Fruit fly (Drosophila melanogaster) whole organism, embryonic: ENCODE results near the gene CG12241.

Source experiments
- Atf3 ChIP-seq: fragments of 200-800 bp; sonication (Bioruptor generic); optimal IDR thresholded peaks from 3 replicates; lab custom pipeline; 2016; ENCODE audit warnings: missing biosample characterization, missing genetic modification characterization
- CG12071 ChIP-seq: fragments of 200-800 bp; sonication (Bioruptor generic); optimal IDR thresholded peaks from 3 replicates; lab custom pipeline; 2018; ENCODE audit warnings: missing biosample characterization, mild to moderate bottlenecking, missing genetic modification characterization
- CG12104 ChIP-seq: fragments of 200-800 bp; sonication (Bioruptor generic); optimal IDR thresholded peaks from 3 replicates; lab custom pipeline; 2016; ENCODE audit warnings: missing biosample characterization, missing genetic modification characterization
- CG12155 ChIP-seq: fragments of 200-800 bp; sonication (Bioruptor generic); optimal IDR thresholded peaks from 3 replicates; lab custom pipeline; 2016; ENCODE audit warnings: missing biosample characterization, missing genetic modification characterization
- CG12219 ChIP-seq: fragments of 200-800 bp; sonication (Bioruptor generic); optimal IDR thresholded peaks from 3 replicates; lab custom pipeline; 2018; ENCODE audit warnings: missing biosample characterization, mild to moderate bottlenecking, missing genetic modification characterization
- CG12744 ChIP-seq: fragments of 200-800 bp; sonication (Bioruptor generic); optimal IDR thresholded peaks from 2 replicates; lab custom pipeline; 2016; ENCODE audit warnings: missing biosample characterization, missing genetic modification characterization
- CG13123 ChIP-seq: fragments of 200-800 bp; sonication (Bioruptor generic); optimal IDR thresholded peaks from 2 replicates; lab custom pipeline; 2016; ENCODE audit warnings: missing biosample characterization, missing genetic modification characterization
- CG15514 ChIP-seq: fragments of 200-800 bp; sonication (Bioruptor generic); optimal IDR thresholded peaks from 3 replicates; lab custom pipeline; 2017; ENCODE audit warnings: missing biosample characterization, missing genetic modification characterization, mild to moderate bottlenecking, moderate library complexity, missing genetic modification reagents
- CG17186 ChIP-seq: fragments of 200-800 bp; sonication (Bioruptor generic); optimal IDR thresholded peaks from 3 replicates; lab custom pipeline; 2017; ENCODE audit warnings: missing biosample characterization, missing genetic modification reagents, missing genetic modification characterization
- CG2875 ChIP-seq: fragments of 200-800 bp; sonication (Bioruptor generic); optimal IDR thresholded peaks from 2 replicates; lab custom pipeline; 2017; ENCODE audit warnings: missing biosample characterization, mild to moderate bottlenecking, missing genetic modification characterization, missing genetic modification reagents
- CG31224 ChIP-seq: fragments of 200-800 bp; sonication (Bioruptor generic); IDR thresholded peaks from 2 replicates; pipeline ENCODE4 v1.3.6; 2022; ENCODE audit warnings: missing biosample characterization, missing genetic modification characterization
- CG6654 ChIP-seq: fragments of 200-800 bp; sonication (Bioruptor generic); optimal IDR thresholded peaks from 2 replicates; lab custom pipeline; 2017; ENCODE audit warnings: missing biosample characterization, mild to moderate bottlenecking, missing genetic modification characterization
- CG6765 ChIP-seq: fragments of 200-800 bp; sonication (Bioruptor generic); optimal IDR thresholded peaks from 3 replicates; lab custom pipeline; 2017; ENCODE audit warnings: missing biosample characterization, mild to moderate bottlenecking, missing genetic modification characterization
- CG7556 ChIP-seq: fragments of 200-800 bp; sonication (Bioruptor generic); optimal IDR thresholded peaks from 2 replicates; lab custom pipeline; 2017; ENCODE audit warnings: missing biosample characterization, mild to moderate bottlenecking, missing genetic modification characterization
- CG7987 ChIP-seq: fragments of 200-800 bp; sonication (Bioruptor generic); optimal IDR thresholded peaks from 2 replicates; lab custom pipeline; 2018; ENCODE audit warnings: missing biosample characterization, mild to moderate bottlenecking, missing genetic modification characterization, moderate library complexity
- CG8089 ChIP-seq: fragments of 200-800 bp; sonication (Bioruptor generic); optimal IDR thresholded peaks from 3 replicates; lab custom pipeline; 2016; ENCODE audit warnings: missing biosample characterization, missing genetic modification characterization
- CG9215 ChIP-seq: fragments of 200-800 bp; sonication (Bioruptor generic); IDR thresholded peaks from 2 replicates; pipeline ENCODE4 v1.3.6; 2022; ENCODE audit warnings: missing biosample characterization, missing genetic modification characterization
- D19A ChIP-seq: fragments of 200-800 bp; optimal IDR thresholded peaks from 3 replicates; lab custom pipeline; 2019; ENCODE audit warnings: missing biosample characterization, mild to moderate bottlenecking, missing genetic modification characterization, moderate library complexity
- Dad ChIP-seq: fragments of 200-800 bp; sonication (Bioruptor generic); optimal IDR thresholded peaks from 3 replicates; lab custom pipeline; 2016; ENCODE audit warnings: missing biosample characterization, missing genetic modification characterization
- Ets97D ChIP-seq: fragments of 200-800 bp; sonication (Bioruptor generic); optimal IDR thresholded peaks from 3 replicates; lab custom pipeline; 2016; ENCODE audit warnings: missing biosample characterization, missing genetic modification characterization
- H2.0 ChIP-seq: fragments of 200-800 bp; sonication (Bioruptor generic); IDR thresholded peaks from 2 replicates; pipeline ENCODE4 v1.3.6; 2022; ENCODE audit warnings: missing biosample characterization, missing genetic modification characterization
- Hr3 ChIP-seq: fragments of 200-800 bp; sonication (Bioruptor generic); optimal IDR thresholded peaks from 3 replicates; lab custom pipeline; 2016; ENCODE audit warnings: missing biosample characterization, missing genetic modification characterization
- Med ChIP-seq: fragments of 200-800 bp; sonication (Bioruptor generic); peaks from one replicate; lab custom pipeline; 2016; ENCODE audit warnings: missing biosample characterization, missing genetic modification characterization, mild to moderate bottlenecking, inconsistent platforms, moderate library complexity
- NC2α ChIP-seq: fragments of 200-800 bp; sonication (Bioruptor generic); optimal IDR thresholded peaks from 2 replicates; lab custom pipeline; 2016; ENCODE audit warnings: missing biosample characterization, missing genetic modification characterization
- Oaz ChIP-seq: fragments of 200-800 bp; sonication (Bioruptor generic); IDR thresholded peaks from 2 replicates; pipeline ENCODE4 v1.3.6; 2022; ENCODE audit warnings: missing biosample characterization, missing genetic modification characterization
- Stat92E ChIP-seq, 3 experiments: fragments of >200 bp in 2 of 3; fragments of 200-800 bp in 1 of 3; sonication (Bioruptor generic) in 1 of 3; optimal IDR thresholded peaks; 2 replicates each; lab custom pipeline; 2017 to 2019; ENCODE audit warnings: missing biosample characterization in 3 of 3, missing genetic modification characterization in 3 of 3, mild to moderate bottlenecking in 1 of 3, moderate library complexity in 1 of 3
- amos ChIP-seq: fragments of 200-800 bp; sonication (Bioruptor generic); IDR thresholded peaks from 2 replicates; pipeline ENCODE4 v1.3.6; 2022; ENCODE audit warnings: missing biosample characterization, missing genetic modification characterization; ENCODE audit not compliant: partially characterized antibody
- aop ChIP-seq: fragments of 200-800 bp; sonication (Bioruptor generic); IDR thresholded peaks from 2 replicates; pipeline ENCODE4 v1.3.6; 2022; ENCODE audit warnings: missing biosample characterization, missing genetic modification characterization
- ase ChIP-seq: fragments of 200-800 bp; sonication (Bioruptor generic); IDR thresholded peaks from 3 replicates; pipeline ENCODE4 v1.3.6; 2022; ENCODE audit warnings: missing biosample characterization, missing genetic modification characterization
- ash1 ChIP-seq: fragments of 200-800 bp; sonication (Bioruptor generic); optimal IDR thresholded peaks from 2 replicates; lab custom pipeline; 2018; ENCODE audit warnings: missing biosample characterization, mild to moderate bottlenecking, missing genetic modification characterization
- cato ChIP-seq: fragments of 200-800 bp; sonication (Bioruptor generic); optimal IDR thresholded peaks from 2 replicates; lab custom pipeline; 2016; ENCODE audit warnings: missing biosample characterization, missing genetic modification characterization, borderline replicate concordance
- ci ChIP-seq: fragments of 200-800 bp; sonication (Bioruptor generic); IDR thresholded peaks from 3 replicates; pipeline ENCODE4 v1.3.6; 2022; ENCODE audit warnings: missing biosample characterization, missing genetic modification characterization
- dpn ChIP-seq, 2 experiments: fragments of 200-800 bp; sonication (Bioruptor generic); optimal IDR thresholded peaks; 3 replicates each; lab custom pipeline; 2016; ENCODE audit warnings: missing biosample characterization in 2 of 2, missing genetic modification characterization in 2 of 2
- en ChIP-seq: fragments of 200-800 bp; sonication (Bioruptor generic); optimal IDR thresholded peaks from 2 replicates; lab custom pipeline; 2016; ENCODE audit warnings: missing biosample characterization, missing genetic modification characterization
- ewg ChIP-seq: fragments of 200-800 bp; sonication (Bioruptor generic); optimal IDR thresholded peaks from 3 replicates; lab custom pipeline; 2017; ENCODE audit warnings: mild to moderate bottlenecking, missing biosample characterization, missing genetic modification reagents, missing genetic modification characterization
- gcm2 ChIP-seq: fragments of 200-800 bp; sonication (Bioruptor generic); optimal IDR thresholded peaks from 2 replicates; lab custom pipeline; 2016; ENCODE audit warnings: missing biosample characterization, missing genetic modification characterization
- h ChIP-seq: fragments of >200 bp; optimal IDR thresholded peaks from 2 replicates; lab custom pipeline; 2017
- hkb ChIP-seq, 2 experiments: fragments of 200-800 bp in 1 of 2; fragments of >200 bp in 1 of 2; sonication (Bioruptor generic) in 1 of 2; IDR thresholded peaks in 1 of 2; optimal IDR thresholded peaks in 1 of 2; 2 replicates each; pipeline versions ENCODE4 v1.3.6 to Lab custom; 2017 to 2022; ENCODE audit warnings: missing biosample characterization in 1 of 2, missing genetic modification characterization in 1 of 2
- lilli ChIP-seq: fragments of 200-800 bp; sonication (Bioruptor generic); optimal IDR thresholded peaks from 3 replicates; lab custom pipeline; 2016; ENCODE audit warnings: missing biosample characterization, missing genetic modification characterization
- lmd ChIP-seq: fragments of 200-800 bp; sonication (Bioruptor generic); IDR thresholded peaks from 2 replicates; pipeline ENCODE4 v1.3.6; 2022; ENCODE audit warnings: missing biosample characterization, missing genetic modification characterization
- otp ChIP-seq: fragments of 200-800 bp; sonication (Bioruptor generic); IDR thresholded peaks from 3 replicates; pipeline ENCODE4, ENCODE4 v1.3.6; 2022; ENCODE audit warnings: missing biosample characterization, missing genetic modification characterization
- psq ChIP-seq: fragments of 200-800 bp; sonication (Bioruptor generic); optimal IDR thresholded peaks from 2 replicates; lab custom pipeline; 2017; ENCODE audit warnings: missing biosample characterization, missing genetic modification characterization
- repo ChIP-seq: fragments of 200-800 bp; sonication (Bioruptor generic); optimal IDR thresholded peaks from 2 replicates; lab custom pipeline; 2016; ENCODE audit warnings: missing biosample characterization, missing genetic modification characterization
- row ChIP-seq: fragments of 200-800 bp; sonication (Bioruptor generic); IDR thresholded peaks from 3 replicates; pipeline ENCODE4 v1.3.6; 2022; ENCODE audit warnings: missing biosample characterization, missing genetic modification characterization
- sens ChIP-seq: fragments of 200-800 bp; sonication (Bioruptor generic); peaks from one replicate; lab custom pipeline; 2016; ENCODE audit warnings: missing biosample characterization, missing genetic modification characterization
- sisA ChIP-seq: fragments of 200-800 bp; sonication (Bioruptor generic); IDR thresholded peaks from 2 replicates; pipeline ENCODE4 v1.3.6; 2022; ENCODE audit warnings: missing biosample characterization, missing genetic modification characterization
- trem ChIP-seq: fragments of 200-800 bp; optimal IDR thresholded peaks from 3 replicates; lab custom pipeline; 2019; ENCODE audit warnings: missing biosample characterization, mild to moderate bottlenecking, missing genetic modification characterization, moderate library complexity
- trh ChIP-seq: fragments of 200-800 bp; sonication (Bioruptor generic); optimal IDR thresholded peaks from 2 replicates; lab custom pipeline; 2016; ENCODE audit warnings: missing biosample characterization, missing genetic modification characterization
- wor ChIP-seq: fragments of 200-800 bp; sonication (Bioruptor generic); IDR thresholded peaks from 2 replicates; pipeline ENCODE4 v1.3.6; 2022; ENCODE audit warnings: missing biosample characterization, missing genetic modification characterization

CG12241 gene

DNA sequence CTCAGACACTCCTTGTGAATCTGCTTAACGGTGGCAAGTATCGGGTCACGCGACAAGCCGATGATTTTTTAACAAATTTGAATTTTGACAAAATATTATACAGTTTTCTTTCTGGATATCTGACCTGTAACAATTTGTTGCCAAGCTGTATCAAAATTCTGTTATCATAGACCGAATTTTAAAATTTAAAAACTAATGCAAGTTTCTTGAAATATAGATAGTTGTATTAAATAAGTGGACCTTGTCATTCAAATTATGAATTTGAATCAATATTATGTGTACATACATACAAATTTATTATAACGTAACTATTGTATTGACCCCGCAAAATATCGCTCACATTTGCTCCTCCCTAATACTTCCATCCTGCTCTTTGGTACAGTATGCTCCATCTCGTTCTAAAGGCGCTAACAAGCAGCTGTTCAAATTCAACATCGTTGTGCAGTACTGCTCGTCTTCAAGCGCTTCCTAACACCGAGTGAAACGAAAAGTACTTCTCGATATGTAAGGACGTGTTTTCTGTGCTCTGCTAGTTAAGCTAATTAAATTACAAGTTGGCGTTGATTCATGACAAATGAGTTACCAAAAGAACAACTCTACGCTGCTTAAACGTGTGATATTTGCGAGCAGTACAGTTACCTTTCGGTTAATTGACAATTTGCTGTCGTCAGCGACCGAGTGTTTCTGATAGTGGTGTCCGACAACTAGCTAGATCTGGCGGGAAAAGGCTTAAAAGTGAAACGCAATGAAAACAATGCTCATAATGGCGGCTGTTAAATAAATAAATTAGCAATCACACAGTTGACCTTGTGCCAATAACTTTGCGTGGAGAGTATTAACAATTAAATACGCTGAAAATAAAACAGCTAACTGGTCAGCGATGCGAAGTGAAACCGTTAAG lies 22.7 kb upstream of the CG12241 start, which contains the start of the genes Kpc1 and CG42542 (continued):
- TF ChIP-seq aop (no peak), NC2α (GFP tag; lab: Kevin White, UChicago) (peak; percentile 19), ewg (GFP tag; lab: Kevin White, UChicago) (peak; percentile 23), trh (peak; percentile 58), D19A (tag; lab: Kevin White, UChicago) (no peak), cato (peak; percentile 74), CG9215 (GFP tag; lab: Robert Waterston, UW) (peak; percentile 65), ase (peak; percentile 66), en (peak; percentile 25), Hr3 (peak; percentile 74), ci (GFP tag; lab: Robert Waterston, UW) (peak; percentile 74), Ets97D (peak; percentile 63), CG6654 (GFP tag; lab: Kevin White, UChicago) (no peak), CG12155 (GFP tag; lab: Kevin White, UChicago) (peak; percentile 74), lmd (GFP tag; lab: Robert Waterston, UW) (0 out of 2 replicates have a peak, but pooled peaks have one; percentile 35), CG12744 (GFP tag; lab: Kevin White, UChicago) (peak; percentile 66), CG13123 (GFP tag; lab: Kevin White, UChicago) (peak; percentile 17), CG31224 (GFP tag; lab: Robert Waterston, UW) (no peak; the same call in 1 of the 2 replicates), repo (peak; percentile 58), otp (GFP tag; lab: Robert Waterston, UW) (peak; percentile 67; the same call in 1 of the 3 replicates), CG7987 (GFP tag; lab: Kevin White, UChicago) (peak; percentile 54), CG7556 (GFP tag; lab: Kevin White, UChicago) (peak; percentile 75), H2.0 (peak; percentile 35; the same call in 1 of the 2 replicates), ash1 (peak; percentile 54), CG15514 (peak; percentile 81), sisA (GFP tag; lab: Robert Waterston, UW) (peak; percentile 37; the same call in 1 of the 2 replicates), sens (peak; percentile 93), Dad (GFP tag; lab: Kevin White, UChicago) (peak; percentile 50), dpn (GFP tag; optimal IDR thresholded peaks at IDR 0.05; lab: Kevin White, UChicago) (peak; percentile 73 to 82), Atf3 (GFP tag; lab: Kevin White, UChicago) (peak; percentile 38), CG6765 (GFP tag; lab: Kevin White, UChicago) (peak; percentile 13), lilli (GFP tag; lab: Kevin White, UChicago) (peak; percentile 89), CG17186 (GFP tag; lab: Kevin White, UChicago) (peak; percentile 20), CG12104 (GFP tag; lab: Kevin White, UChicago) (peak; percentile 58), Stat92E (GFP tag; optimal IDR thresholded peaks at IDR 0.05; lab: Kevin White, UChicago) (no peak), CG12219 (no peak), trem (peak; percentile 51), h (lab: Kevin White, UChicago) (no peak), wor (GFP tag; lab: Robert Waterston, UW) (0 out of 2 replicates have a peak, but pooled peaks have one; percentile 22), Med (GFP tag; lab: Kevin White, UChicago) (peak; percentile 95), amos (GFP tag; lab: Robert Waterston, UW) (peak; percentile 89), row (peak; percentile 92), Oaz (GFP tag; lab: Robert Waterston, UW) (no peak), CG2875 (GFP tag; lab: Kevin White, UChicago) (no peak), hkb (optimal IDR thresholded peaks at IDR 0.05; lab: Kevin White, UChicago) (peak; percentile 35), hkb (GFP tag; IDR thresholded peaks at IDR 0.05; lab: Robert Waterston, UW) (0 out of 2 replicates have a peak, but pooled peaks have one; percentile 20), psq (GFP tag; lab: Kevin White, UChicago) (peak; percentile 50), CG12071 (no peak), CG8089 (GFP tag; lab: Kevin White, UChicago) (peak; percentile 56), gcm2 (GFP tag; lab: Kevin White, UChicago) (peak; percentile 78)
